Worm (Caenorhabditis elegans) whole organism, L4 larva: ENCODE measurements around the gene cest-8.
A peak's percentile ranks its signal among the peaks of the same experiment; 100 is the strongest.

Experiments used
- D1046.2 ChIP-seq: fragments of 200-800 bp; sonication (Bioruptor generic); IDR thresholded peaks from 2 replicates; pipeline ENCODE4 v1.3.6; 2022; ENCODE audit warnings: missing genetic modification characterization, missing compliant biosample characterization
- F37D6.2 ChIP-seq: sonication (generic microtip); optimal IDR thresholded peaks from 2 replicates; lab custom pipeline; 2016; ENCODE audit warnings: mild to moderate bottlenecking, missing genetic modification characterization, missing compliant biosample characterization
- F49E8.2 ChIP-seq: sonication (generic microtip); optimal IDR thresholded peaks from 2 replicates; lab custom pipeline; 2016; ENCODE audit warnings: missing compliant biosample characterization, mild to moderate bottlenecking, missing genetic modification characterization, borderline replicate concordance
- T26A8.4 ChIP-seq: fragments of 200-800 bp; sonication (Bioruptor generic); IDR thresholded peaks from 2 replicates; pipeline ENCODE4 v1.3.6; 2022; ENCODE audit warnings: missing genetic modification characterization, missing compliant biosample characterization
- Y48G9A.11 ChIP-seq: fragments of 200-800 bp; sonication (Bioruptor generic); IDR thresholded peaks from 2 replicates; pipeline ENCODE4 v1.3.6; 2022; ENCODE audit warnings: missing genetic modification reagents, missing genetic modification characterization, missing compliant biosample characterization
- ZK546.5 ChIP-seq, 2 experiments: sonication (generic microtip); optimal IDR thresholded peaks; 2 replicates each; lab custom pipeline; 2017; ENCODE audit warnings: missing biosample characterization in 2 of 2, missing genetic modification characterization in 2 of 2
- aha-1 ChIP-seq: fragments of 150-350 bp; peaks from one replicate; lab custom pipeline; 2014; ENCODE audit warnings: missing biosample characterization, missing genetic modification characterization
- ceh-20 ChIP-seq: fragments of 200-800 bp; sonication (Bioruptor generic); IDR thresholded peaks from 2 replicates; pipeline ENCODE4 v1.3.6; 2022; ENCODE audit warnings: missing genetic modification reagents, missing genetic modification characterization, missing compliant biosample characterization
- cey-2 ChIP-seq: sonication (generic microtip); optimal IDR thresholded peaks from 3 replicates; lab custom pipeline; 2017; ENCODE audit warnings: missing genetic modification characterization, mild to moderate bottlenecking, missing compliant biosample characterization, antibody characterized with exemption, borderline replicate concordance; ENCODE audit not compliant: insufficient read depth
- ctbp-1 ChIP-seq: fragments of 200-800 bp; sonication (Bioruptor generic); IDR thresholded peaks from 2 replicates; pipeline ENCODE4 v1.3.6; 2022; ENCODE audit warnings: missing genetic modification reagents, missing genetic modification characterization, missing compliant biosample characterization
- daf-16 ChIP-seq, 3 experiments: sonication (generic microtip); optimal IDR thresholded peaks; 2 replicates each; lab custom pipeline; 2016 to 2017; ENCODE audit warnings: missing genetic modification characterization in 3 of 3, missing genetic modification reagents in 3 of 3, mild to moderate bottlenecking in 2 of 3, missing compliant biosample characterization in 2 of 3, missing biosample characterization in 1 of 3, moderate library complexity in 1 of 3
- daf-19 ChIP-seq: fragments of 200-800 bp; sonication (Bioruptor generic); conservative IDR thresholded peaks from 2 replicates; pipeline ENCODE4 v1.3.6; 2022; ENCODE audit warnings: missing genetic modification characterization, missing compliant biosample characterization
- daf-8 ChIP-seq: fragments of 200-800 bp; sonication (Bioruptor generic); IDR thresholded peaks from 2 replicates; pipeline ENCODE4 v1.3.6; 2022; ENCODE audit warnings: missing genetic modification characterization, missing compliant biosample characterization
- dmd-6 ChIP-seq: fragments of 200-800 bp; sonication (Bioruptor generic); IDR thresholded peaks from 2 replicates; pipeline ENCODE4 v1.3.6; 2022; ENCODE audit warnings: missing genetic modification reagents, missing genetic modification characterization, missing compliant biosample characterization
- dve-1 ChIP-seq: sonication (generic microtip); optimal IDR thresholded peaks from 2 replicates; lab custom pipeline; 2017; ENCODE audit warnings: antibody characterized with exemption, mild to moderate bottlenecking, missing genetic modification characterization, missing compliant biosample characterization; ENCODE audit not compliant: insufficient read depth
- egl-43 ChIP-seq: fragments of 200-800 bp; sonication (Bioruptor generic); IDR thresholded peaks from 2 replicates; pipeline ENCODE4 v1.3.6; 2022; ENCODE audit warnings: missing genetic modification reagents, missing genetic modification characterization, missing compliant biosample characterization
- hif-1 ChIP-seq, 2 experiments: sonication (generic microtip); optimal IDR thresholded peaks; 2 replicates each; lab custom pipeline; 2016 to 2017; ENCODE audit warnings: missing compliant biosample characterization in 2 of 2, missing genetic modification characterization in 2 of 2, missing genetic modification reagents in 2 of 2, missing genotype in 2 of 2, mild to moderate bottlenecking in 1 of 2
- hlh-11 ChIP-seq: fragments of 200-800 bp; sonication (Bioruptor generic); optimal IDR thresholded peaks from 2 replicates; lab custom pipeline; 2018; ENCODE audit warnings: mild to moderate bottlenecking, missing genetic modification characterization, missing compliant biosample characterization
- hlh-30 ChIP-seq: sonication (generic microtip); optimal IDR thresholded peaks from 2 replicates; lab custom pipeline; 2017; ENCODE audit warnings: antibody characterized with exemption, mild to moderate bottlenecking, missing genetic modification characterization, missing compliant biosample characterization; ENCODE audit not compliant: insufficient read depth
- lim-7 ChIP-seq: fragments of 200-800 bp; sonication (Bioruptor generic); IDR thresholded peaks from 2 replicates; pipeline ENCODE4 v1.3.6; 2022; ENCODE audit warnings: missing genetic modification characterization, missing compliant biosample characterization
- lin-39 ChIP-seq: fragments of 150-350 bp; optimal IDR thresholded peaks from 2 replicates; lab custom pipeline; 2014; ENCODE audit warnings: missing biosample characterization, missing genetic modification reagents, missing genetic modification characterization
- lsy-2 ChIP-seq, 2 experiments: fragments of 150-350 bp in 1 of 2; sonication (generic microtip) in 1 of 2; optimal IDR thresholded peaks; 2 replicates each; lab custom pipeline; 2014 to 2017; ENCODE audit warnings: missing biosample characterization in 2 of 2, missing genetic modification characterization in 2 of 2
- madf-9 ChIP-seq: fragments of 200-800 bp; sonication (Bioruptor generic); conservative IDR thresholded peaks from 2 replicates; pipeline ENCODE4 v1.3.6; 2022; ENCODE audit warnings: missing genetic modification reagents, missing genetic modification characterization, missing compliant biosample characterization
- mdl-1 ChIP-seq, 2 experiments: fragments of 150-350 bp in 1 of 2; sonication (generic microtip) in 1 of 2; optimal IDR thresholded peaks; 2 replicates each; lab custom pipeline; 2014 to 2017; ENCODE audit warnings: missing biosample characterization in 2 of 2, missing genetic modification characterization in 2 of 2
- mep-1 ChIP-seq: fragments of 150-350 bp; sonication (generic microtip); optimal IDR thresholded peaks from 3 replicates; lab custom pipeline; 2014; ENCODE audit warnings: missing biosample characterization, missing genetic modification characterization
- mxl-2 ChIP-seq: fragments of 200-800 bp; sonication (Bioruptor generic); conservative IDR thresholded peaks from 2 replicates; pipeline ENCODE4 v1.3.6; 2022; ENCODE audit warnings: missing genetic modification reagents, missing genetic modification characterization, missing compliant biosample characterization
- nhr-25 ChIP-seq: sonication (generic microtip); optimal IDR thresholded peaks from 2 replicates; lab custom pipeline; 2017; ENCODE audit warnings: missing genetic modification characterization, mild to moderate bottlenecking, missing compliant biosample characterization, antibody characterized with exemption, moderate library complexity, borderline replicate concordance; ENCODE audit not compliant: insufficient read depth
- nhr-28 ChIP-seq: fragments of 150-350 bp; optimal IDR thresholded peaks from 2 replicates; lab custom pipeline; 2014; ENCODE audit warnings: missing biosample characterization, missing genetic modification characterization
- nhr-48 ChIP-seq: sonication (generic microtip); optimal IDR thresholded peaks from 2 replicates; lab custom pipeline; 2016; ENCODE audit warnings: mild to moderate bottlenecking, missing genetic modification characterization, missing compliant biosample characterization
- rbr-2 ChIP-seq: sonication (generic microtip); optimal IDR thresholded peaks from 2 replicates; lab custom pipeline; 2016; ENCODE audit warnings: missing genotype, missing genetic modification characterization, missing compliant biosample characterization
- saeg-2 ChIP-seq: fragments of 200-800 bp; sonication (Bioruptor generic); IDR thresholded peaks from 2 replicates; pipeline ENCODE4 v1.3.6; 2022; ENCODE audit warnings: missing genetic modification reagents, missing genetic modification characterization, missing compliant biosample characterization
- snpc-1.2 ChIP-seq: fragments of 200-800 bp; sonication (Bioruptor generic); IDR thresholded peaks from 2 replicates; pipeline ENCODE4 v1.3.6; 2022; ENCODE audit warnings: missing genetic modification reagents, missing genetic modification characterization, missing compliant biosample characterization
- tag-97 ChIP-seq: fragments of 200-800 bp; sonication (Bioruptor generic); IDR thresholded peaks from 2 replicates; pipeline ENCODE4 v1.3.6; 2022; ENCODE audit warnings: missing genetic modification characterization, missing compliant biosample characterization
- tra-1 ChIP-seq: fragments of 200-800 bp; sonication (Bioruptor generic); IDR thresholded peaks from 2 replicates; pipeline ENCODE4 v1.3.6; 2022; ENCODE audit warnings: missing genetic modification reagents, missing genetic modification characterization, missing compliant biosample characterization
- unc-130 ChIP-seq: sonication (generic microtip); optimal IDR thresholded peaks from 2 replicates; lab custom pipeline; 2016; ENCODE audit warnings: missing genetic modification reagents, missing genetic modification characterization, missing compliant biosample characterization
- unc-62 ChIP-seq, 3 experiments: fragments of 150-350 bp in 1 of 3; sonication (generic microtip); optimal IDR thresholded peaks in 2 of 3; peaks in 1 of 3; 1 replicate in 1 of 3; 2 replicates in 2 of 3; lab custom pipeline; 2014 to 2017; ENCODE audit warnings: missing biosample characterization in 3 of 3, missing genetic modification characterization in 3 of 3, missing genetic modification reagents in 3 of 3, missing genotype in 1 of 3

Gene cest-8

ce11 chrX:12179090-12179488, 40.4 kb upstream of the cest-8 start (continued):
- TF ChIP-seq tag-97 (GFP tag; lab: Robert Waterston, UW) (no peak), D1046.2 (GFP tag; lab: Robert Waterston, UW) (no peak), Y48G9A.11 (GFP tag; lab: Robert Waterston, UW) (no peak), dve-1 (tag; lab: Kevin White, UChicago) (peak; percentile 20), mxl-2 (GFP tag; lab: Robert Waterston, UW) (no peak), lim-7 (GFP tag; lab: Robert Waterston, UW) (no peak), daf-16 (GFP tag; optimal IDR thresholded peaks at IDR 0.05; lab: Kevin White, UChicago) (peak in 1 of 2 experiments; percentile 54), daf-16 (tag; optimal IDR thresholded peaks at IDR 0.05; lab: Kevin White, UChicago) (peak; percentile 41), F49E8.2 (no peak), T26A8.4 (no peak), cey-2 (tag; lab: Kevin White, UChicago) (no peak), aha-1 (tag; lab: Kevin White, UChicago) (peak; percentile 26), rbr-2 (tag; lab: Kevin White, UChicago) (no peak), saeg-2 (GFP tag; lab: Robert Waterston, UW) (no peak), snpc-1.2 (GFP tag; lab: Robert Waterston, UW) (no peak), hlh-30 (tag; lab: Kevin White, UChicago) (no peak), hlh-11 (tag; lab: Kevin White, UChicago) (peak; percentile 32), daf-8 (GFP tag; lab: Robert Waterston, UW) (no peak), tra-1 (GFP tag; lab: Robert Waterston, UW) (no peak), unc-130 (no peak), ZK546.5 (tag; optimal IDR thresholded peaks at IDR 0.05; lab: Kevin White, UChicago) (no peak)

ce11 chrX:12179817-12180384, 39.6 kb upstream of the cest-8 start:
- TF ChIP-seq daf-19 (GFP tag; lab: Robert Waterston, UW): 0 out of 2 replicates have a peak, but pooled peaks have one; percentile 11
- TF ChIP-seq egl-43 (GFP tag; lab: Robert Waterston, UW): peak; percentile 35; the same call in 1 of the 2 replicates
- TF ChIP-seq lin-39 (tag; lab: Kevin White, UChicago): no peak

- TF ChIP-seq mep-1 (peak; percentile 42), hlh-11 (tag; lab: Kevin White, UChicago) (peak; percentile 45), ctbp-1 (GFP tag; lab: Robert Waterston, UW) (0 out of 2 replicates have a peak, but pooled peaks have one; percentile 16), dmd-6 (GFP tag; lab: Robert Waterston, UW) (peak; percentile 27), nhr-48 (tag; lab: Kevin White, UChicago) (peak; percentile 22), ceh-20 (GFP tag; lab: Robert Waterston, UW) (0 out of 2 replicates have a peak, but pooled peaks have one; percentile 64), F37D6.2 (tag; lab: Kevin White, UChicago) (no peak), tra-1 (GFP tag; lab: Robert Waterston, UW) (no peak), hif-1 (tag; optimal IDR thresholded peaks at IDR 0.05; lab: Kevin White, UChicago) (peak in 1 of 2 experiments; percentile 1), madf-9 (GFP tag; lab: Robert Waterston, UW) (no peak), nhr-28 (tag; lab: Kevin White, UChicago) (peak; percentile 34), daf-19 (GFP tag; lab: Robert Waterston, UW) (no peak), unc-62 (GFP tag; optimal IDR thresholded peaks at IDR 0.05 in 1 of 2; lab: Kevin White, UChicago) (peak in 1 of 2 experiments; percentile 99), unc-62 (tag; optimal IDR thresholded peaks at IDR 0.05; lab: Kevin White, UChicago) (no peak), nhr-25 (tag; lab: Kevin White, UChicago) (peak; percentile 57), aha-1 (tag; lab: Kevin White, UChicago) (peak; percentile 74), dve-1 (tag; lab: Kevin White, UChicago) (peak; percentile 35), mdl-1 (tag; optimal IDR thresholded peaks at IDR 0.05; lab: Kevin White, UChicago) (peak in 1 of 2 experiments; percentile 38), lsy-2 (tag; optimal IDR thresholded peaks at IDR 0.05; lab: Kevin White, UChicago) (peak in 1 of 2 experiments; percentile 28)
Observed at ce11 chrX:12180681-12181080, 38.8 kb upstream of the cest-8 start.
